Worm (Caenorhabditis elegans) whole organism, midembryonic: ENCODE results near the gene C28H8.7.

ENCODE experiments used
- T22C8.4 ChIP-seq: fragments of 200-800 bp; sonication (Bioruptor generic); IDR thresholded peaks from 2 replicates; pipeline ENCODE4 v1.3.6; 2022; ENCODE audit warnings: missing genetic modification characterization, missing compliant biosample characterization
- cog-1 ChIP-seq: sonication (generic microtip); optimal IDR thresholded peaks from 2 replicates; lab custom pipeline; 2016; ENCODE audit warnings: missing genetic modification characterization, missing compliant biosample characterization
- flt-1 ChIP-seq: fragments of 200-800 bp; sonication (Bioruptor generic); IDR thresholded peaks from 2 replicates; pipeline ENCODE4 v1.3.6; 2022; ENCODE audit warnings: missing genetic modification characterization, missing compliant biosample characterization
- klf-2 ChIP-seq: fragments of 200-800 bp; sonication (Bioruptor generic); conservative IDR thresholded peaks from 2 replicates; pipeline ENCODE4 v1.3.6; 2022; ENCODE audit warnings: missing genetic modification reagents, missing genetic modification characterization, missing compliant biosample characterization
- med-1 ChIP-seq: sonication (generic microtip); optimal IDR thresholded peaks from 2 replicates; lab custom pipeline; 2017; ENCODE audit warnings: missing genetic modification characterization, mild to moderate bottlenecking, missing compliant biosample characterization, antibody characterized with exemption, missing genetic modification reagents; ENCODE audit not compliant: insufficient read depth
- ref-1 ChIP-seq: fragments of 200-800 bp; sonication (Bioruptor generic); conservative IDR thresholded peaks from 2 replicates; pipeline ENCODE4 v1.3.6; 2022; ENCODE audit warnings: missing genetic modification reagents, missing genetic modification characterization, missing compliant biosample characterization
- tab-1 ChIP-seq: fragments of 200-800 bp; sonication (Bioruptor generic); IDR thresholded peaks from 2 replicates; pipeline ENCODE4 v1.3.6; 2022; ENCODE audit warnings: missing genetic modification characterization, missing compliant biosample characterization
- ztf-23 ChIP-seq: fragments of 200-800 bp; sonication (Bioruptor generic); IDR thresholded peaks from 2 replicates; pipeline ENCODE4 v1.3.6; 2022; ENCODE audit warnings: missing genetic modification reagents, missing genetic modification characterization, missing compliant biosample characterization
- ztf-29 ChIP-seq: fragments of 200-800 bp; sonication (Bioruptor generic); IDR thresholded peaks from 2 replicates; pipeline ENCODE4 v1.3.6; 2022; ENCODE audit warnings: missing genetic modification reagents, missing genetic modification characterization, missing compliant biosample characterization

The C28H8.7 gene

DNA sequence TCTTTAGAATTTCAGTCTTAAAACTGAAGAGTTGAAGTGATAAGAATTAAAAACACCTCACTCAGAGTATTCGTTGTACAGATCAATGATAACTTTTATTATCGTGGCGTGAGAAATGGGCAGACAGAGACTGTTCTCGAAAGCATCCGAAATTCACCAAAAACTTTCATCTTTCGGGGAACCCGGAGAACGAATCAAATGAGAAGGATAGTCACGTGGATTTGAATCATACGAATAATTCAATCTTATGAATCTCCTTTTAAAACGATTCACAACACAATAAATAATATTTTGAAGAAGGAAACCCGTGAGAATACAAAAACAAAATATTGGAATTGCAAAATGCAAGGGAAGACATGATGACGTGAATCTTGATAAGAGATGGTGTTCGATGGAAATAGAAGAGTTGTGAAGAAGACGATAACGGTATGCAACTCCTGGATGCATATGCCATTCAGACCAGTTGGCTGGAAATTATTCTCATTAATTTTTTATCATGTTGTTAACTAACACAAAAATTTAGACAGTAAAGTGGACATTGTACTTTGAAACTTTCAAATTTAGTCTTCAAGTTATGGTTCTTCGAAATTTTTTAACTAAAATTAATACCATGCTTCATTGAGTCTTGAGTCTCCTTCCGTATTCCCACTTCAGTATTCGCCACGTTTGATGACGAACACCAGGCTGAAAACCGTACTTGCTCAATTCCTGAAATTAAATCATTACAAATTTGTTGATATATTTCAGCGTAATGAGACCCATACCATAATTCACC is 9.7 kb downstream of the C28H8.7 start:
- TF ChIP-seq ref-1 (GFP tag; lab: Robert Waterston, UW) (no peak), tab-1 (GFP tag; lab: Robert Waterston, UW) (no peak), T22C8.4 (GFP tag; lab: Robert Waterston, UW) (no peak), flt-1 (GFP tag; lab: Robert Waterston, UW) (no peak), med-1 (GFP tag; lab: Kevin White, UChicago) (no peak), klf-2 (GFP tag; lab: Robert Waterston, UW) (no peak), cog-1 (tag; lab: Kevin White, UChicago) (no peak), ztf-23 (GFP tag; lab: Robert Waterston, UW) (no peak), ztf-29 (no peak)

DNA sequence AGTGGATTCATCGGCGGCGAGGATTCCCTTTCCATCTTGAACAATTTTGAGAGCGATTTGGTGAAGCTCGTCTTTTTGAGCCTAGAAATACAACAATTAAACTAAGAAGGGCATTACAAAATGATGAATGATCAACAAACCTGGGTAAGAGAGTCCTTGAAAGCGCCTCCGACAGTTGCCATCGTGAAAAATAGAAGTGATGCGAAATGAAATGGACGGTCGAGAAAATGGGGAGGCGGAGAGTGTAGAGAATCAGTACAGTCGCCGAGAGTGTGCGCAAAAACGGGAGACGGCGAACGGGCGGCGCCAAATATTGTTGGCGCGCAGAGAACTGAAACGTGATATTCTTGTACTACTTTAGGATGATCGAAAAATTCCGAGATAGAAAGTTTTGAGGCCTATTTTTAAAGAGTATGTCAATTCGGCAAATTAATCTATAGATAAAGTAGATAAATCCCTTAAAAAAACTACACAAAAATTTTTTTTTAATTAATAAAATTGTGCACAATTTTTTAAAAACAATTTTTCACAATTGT is 10.6 kb downstream of the C28H8.7 start, which contains the start of gene aldo-2:
TSS of gene aldo-2 (minus strand) at position 486 of the 536 bp plus-strand sequence.
- TF ChIP-seq tab-1 (GFP tag; lab: Robert Waterston, UW) (no peak), klf-2 (GFP tag; lab: Robert Waterston, UW) (no peak), ztf-23 (GFP tag; lab: Robert Waterston, UW) (no peak), ref-1 (GFP tag; lab: Robert Waterston, UW) (no peak), ztf-29 (no peak), cog-1 (tag; lab: Kevin White, UChicago) (no peak), med-1 (GFP tag; lab: Kevin White, UChicago) (no peak), T22C8.4 (GFP tag; lab: Robert Waterston, UW) (no peak), flt-1 (GFP tag; lab: Robert Waterston, UW) (no peak)

- TF ChIP-seq cog-1 (tag; lab: Kevin White, UChicago) = no peak
- no peak for TF ChIP-seq T22C8.4 (GFP tag; lab: Robert Waterston, UW)
- no peak for TF ChIP-seq ref-1 (GFP tag; lab: Robert Waterston, UW)
- TF ChIP-seq ztf-23 (GFP tag; lab: Robert Waterston, UW) = no peak
- no peak for TF ChIP-seq med-1 (GFP tag; lab: Kevin White, UChicago)
- no peak for TF ChIP-seq ztf-29
- TF ChIP-seq klf-2 (GFP tag; lab: Robert Waterston, UW) = no peak
- TF ChIP-seq flt-1 (GFP tag; lab: Robert Waterston, UW) = no peak
- no peak for TF ChIP-seq tab-1 (GFP tag; lab: Robert Waterston, UW)
These were observed 11.1 kb downstream of the C28H8.7 start for ce11 chrIII:5875705-5876104.

ce11 chrIII:5875418-5875702 is 11.4 kb downstream of the C28H8.7 start:
- no peak for TF ChIP-seq med-1 (GFP tag; lab: Kevin White, UChicago)
- no peak for TF ChIP-seq flt-1 (GFP tag; lab: Robert Waterston, UW)
- TF ChIP-seq ztf-29 = no peak
- TF ChIP-seq klf-2 (GFP tag; lab: Robert Waterston, UW) = no peak
- TF ChIP-seq tab-1 (GFP tag; lab: Robert Waterston, UW) = no peak
- no peak for TF ChIP-seq cog-1 (tag; lab: Kevin White, UChicago)
- no peak for TF ChIP-seq T22C8.4 (GFP tag; lab: Robert Waterston, UW)
- no peak for TF ChIP-seq ref-1 (GFP tag; lab: Robert Waterston, UW)
- TF ChIP-seq ztf-23 (GFP tag; lab: Robert Waterston, UW) = no peak

ce11 chrIII:5874664-5875417 is 12.0 kb downstream of the C28H8.7 start:
- TF ChIP-seq T22C8.4 (GFP tag; lab: Robert Waterston, UW) (no peak), ref-1 (GFP tag; lab: Robert Waterston, UW) (no peak), tab-1 (GFP tag; lab: Robert Waterston, UW) (no peak), ztf-23 (GFP tag; lab: Robert Waterston, UW) (no peak)

DNA sequence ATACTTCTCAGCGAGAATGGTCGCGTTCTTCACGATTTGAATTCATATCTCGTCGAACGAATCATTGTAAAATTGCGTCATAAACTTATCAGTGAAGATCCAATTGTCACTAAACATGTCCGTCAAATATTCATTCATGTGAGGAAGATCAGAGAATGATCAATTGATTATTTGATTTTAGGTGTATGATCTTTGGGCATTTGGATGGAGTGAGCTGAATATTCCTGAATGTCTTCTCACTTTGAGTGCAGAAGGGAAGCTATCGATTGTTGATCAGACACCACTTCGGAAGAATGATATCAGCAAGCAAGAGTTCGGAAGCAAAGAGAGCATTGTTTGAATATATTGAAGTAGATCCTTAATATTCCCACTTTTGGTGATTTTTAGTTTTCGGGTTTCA is 12.5 kb downstream of the C28H8.7 start:
- no peak for TF ChIP-seq ref-1 (GFP tag; lab: Robert Waterston, UW)

ce11 chrIII:5872288-5872687 is 14.5 kb downstream of the C28H8.7 start:
- TF ChIP-seq ztf-29 (no peak), flt-1 (GFP tag; lab: Robert Waterston, UW) (no peak), cog-1 (tag; lab: Kevin White, UChicago) (no peak), klf-2 (GFP tag; lab: Robert Waterston, UW) (no peak), ref-1 (GFP tag; lab: Robert Waterston, UW) (no peak), tab-1 (GFP tag; lab: Robert Waterston, UW) (no peak)

DNA sequence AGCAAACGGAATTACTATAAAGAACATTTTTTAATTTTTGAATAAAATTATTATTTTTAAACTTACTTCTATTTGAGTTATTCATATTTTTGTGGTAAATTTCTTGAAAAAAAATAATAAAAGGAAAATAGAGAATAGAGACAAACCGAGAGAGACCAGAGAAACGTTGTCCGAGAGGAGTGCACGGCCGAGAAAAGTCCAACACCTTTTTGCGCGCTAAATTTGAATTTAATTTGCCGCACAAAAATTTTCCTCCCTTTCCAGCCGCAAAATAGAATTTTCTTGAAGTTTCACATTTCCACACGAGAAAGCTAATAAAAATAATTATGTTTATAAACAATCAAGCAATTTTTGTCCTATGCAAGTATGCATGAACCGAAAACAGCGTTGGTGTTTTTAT is 15.0 kb downstream of the C28H8.7 start, which contains the start of the genes F01F1.11 and F01F1.3:
TSS of gene F01F1.11 (minus strand) at position 118 of the 400 bp plus-strand sequence.
TSS of gene F01F1.3 (plus strand) at position 179 of the 400 bp plus-strand sequence.
- TF ChIP-seq tab-1 (GFP tag; lab: Robert Waterston, UW) = no peak
- TF ChIP-seq ref-1 (GFP tag; lab: Robert Waterston, UW) = no peak
- no peak for TF ChIP-seq klf-2 (GFP tag; lab: Robert Waterston, UW)
- TF ChIP-seq ztf-23 (GFP tag; lab: Robert Waterston, UW) = 0 out of 2 replicates have a peak, but pooled peaks have one; percentile 43
- peak; percentile 13 for TF ChIP-seq cog-1 (tag; lab: Kevin White, UChicago)
- no peak for TF ChIP-seq flt-1 (GFP tag; lab: Robert Waterston, UW)

DNA sequence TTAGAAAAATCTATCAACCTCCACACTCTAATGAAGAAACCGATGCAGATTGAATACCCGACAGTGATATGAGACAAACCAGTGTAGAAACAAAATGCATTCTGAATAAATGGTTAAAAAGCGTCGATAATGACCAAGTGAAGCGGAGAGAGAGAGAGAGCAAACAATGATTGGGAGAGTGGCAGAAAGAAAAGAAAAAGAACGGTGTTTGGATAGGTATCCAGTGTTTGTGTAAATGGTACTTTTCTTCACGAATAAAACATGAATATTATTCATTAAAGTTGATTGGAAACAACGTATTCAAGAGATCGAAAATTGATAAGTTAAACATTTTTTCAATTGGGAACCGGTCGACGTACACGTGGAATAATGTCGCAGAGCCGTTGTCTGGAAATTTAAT is 17.4 kb downstream of the C28H8.7 start, which contains the start of gene F01F1.15:
TSS of gene F01F1.15 (minus strand) at position 101 of the 400 bp plus-strand sequence.
- TF ChIP-seq ztf-23 (GFP tag; lab: Robert Waterston, UW) = no peak
- TF ChIP-seq med-1 (GFP tag; lab: Kevin White, UChicago) = no peak
- no peak for TF ChIP-seq ref-1 (GFP tag; lab: Robert Waterston, UW)
- TF ChIP-seq klf-2 (GFP tag; lab: Robert Waterston, UW) = no peak
- TF ChIP-seq flt-1 (GFP tag; lab: Robert Waterston, UW) = no peak
- no peak for TF ChIP-seq T22C8.4 (GFP tag; lab: Robert Waterston, UW)
- TF ChIP-seq cog-1 (tag; lab: Kevin White, UChicago) = no peak
- TF ChIP-seq tab-1 (GFP tag; lab: Robert Waterston, UW) = no peak
- TF ChIP-seq ztf-29 = no peak
